Worm (Caenorhabditis elegans) whole organism, midembryonic: ENCODE measurements around the gene F26G1.1.
"Not testable (repeated sequence)": the region's sequence is repeated elsewhere in the genome, so short reads cannot be mapped to it uniquely, and the experiment has no call there.

Experiments
- T22C8.4 ChIP-seq: fragments of 200-800 bp; sonication (Bioruptor generic); IDR thresholded peaks from 2 replicates; pipeline ENCODE4 v1.3.6; 2022; ENCODE audit warnings: missing genetic modification characterization, missing compliant biosample characterization
- cog-1 ChIP-seq: sonication (generic microtip); optimal IDR thresholded peaks from 2 replicates; lab custom pipeline; 2016; ENCODE audit warnings: missing genetic modification characterization, missing compliant biosample characterization
- flt-1 ChIP-seq: fragments of 200-800 bp; sonication (Bioruptor generic); IDR thresholded peaks from 2 replicates; pipeline ENCODE4 v1.3.6; 2022; ENCODE audit warnings: missing genetic modification characterization, missing compliant biosample characterization
- klf-2 ChIP-seq: fragments of 200-800 bp; sonication (Bioruptor generic); conservative IDR thresholded peaks from 2 replicates; pipeline ENCODE4 v1.3.6; 2022; ENCODE audit warnings: missing genetic modification reagents, missing genetic modification characterization, missing compliant biosample characterization
- med-1 ChIP-seq: sonication (generic microtip); optimal IDR thresholded peaks from 2 replicates; lab custom pipeline; 2017; ENCODE audit warnings: missing genetic modification characterization, mild to moderate bottlenecking, missing compliant biosample characterization, antibody characterized with exemption, missing genetic modification reagents; ENCODE audit not compliant: insufficient read depth
- ref-1 ChIP-seq: fragments of 200-800 bp; sonication (Bioruptor generic); conservative IDR thresholded peaks from 2 replicates; pipeline ENCODE4 v1.3.6; 2022; ENCODE audit warnings: missing genetic modification reagents, missing genetic modification characterization, missing compliant biosample characterization
- tab-1 ChIP-seq: fragments of 200-800 bp; sonication (Bioruptor generic); IDR thresholded peaks from 2 replicates; pipeline ENCODE4 v1.3.6; 2022; ENCODE audit warnings: missing genetic modification characterization, missing compliant biosample characterization
- ztf-23 ChIP-seq: fragments of 200-800 bp; sonication (Bioruptor generic); IDR thresholded peaks from 2 replicates; pipeline ENCODE4 v1.3.6; 2022; ENCODE audit warnings: missing genetic modification reagents, missing genetic modification characterization, missing compliant biosample characterization
- ztf-29 ChIP-seq: fragments of 200-800 bp; sonication (Bioruptor generic); IDR thresholded peaks from 2 replicates; pipeline ENCODE4 v1.3.6; 2022; ENCODE audit warnings: missing genetic modification reagents, missing genetic modification characterization, missing compliant biosample characterization

ce11 chrII:4825133-4825532, 33.7 kb downstream of the F26G1.1 start, which contains the start of the genes C33F10.8 and msp-40:
- TF ChIP-seq cog-1 (tag; lab: Kevin White, UChicago); T22C8.4 (GFP tag; lab: Robert Waterston, UW); ref-1 (GFP tag; lab: Robert Waterston, UW); ztf-29 (GFP tag; lab: Robert Waterston, UW); klf-2 (GFP tag; lab: Robert Waterston, UW); flt-1 (GFP tag; lab: Robert Waterston, UW); tab-1; med-1 (GFP tag; lab: Kevin White, UChicago); ztf-23: not testable (repeated sequence)
